Worm (Caenorhabditis elegans): ENCODE results near the gene sri-29.

- TF ChIP-seq lsy-27 (tag; optimal IDR thresholded peaks at IDR 0.05; ENCODE audit: borderline replicate concordance, insufficient read depth) = no peak
- no peak for TF ChIP-seq ama-1 (optimal IDR thresholded peaks at IDR 0.05)
- TF ChIP-seq ama-1 (GFP tag; optimal IDR thresholded peaks at IDR 0.05) = no peak
- TF ChIP-seq lsl-1 (GFP tag; optimal IDR thresholded peaks at IDR 0.05) = no peak
These were observed 11.4 kb downstream of the sri-29 start for ce11 chrII:3055531-3055930.
